Worm (Caenorhabditis elegans) whole organism, L4 larva: Measurements from ENCODE around the gene sri-25.

Source experiments
- F37D6.2 ChIP-seq: sonication (generic microtip); optimal IDR thresholded peaks from 2 replicates; lab custom pipeline; 2016; ENCODE audit warnings: mild to moderate bottlenecking, missing genetic modification characterization, missing compliant biosample characterization
- R02D3.7 ChIP-seq: fragments of 150-350 bp; sonication (generic microtip); optimal IDR thresholded peaks from 3 replicates; lab custom pipeline; 2014; ENCODE audit warnings: missing biosample characterization, missing genetic modification characterization
- Y105C5A.15 ChIP-seq: fragments of 200-800 bp; sonication (Bioruptor generic); IDR thresholded peaks from 2 replicates; pipeline ENCODE4 v1.3.6; 2022; ENCODE audit warnings: missing genetic modification characterization, missing compliant biosample characterization
- aha-1 ChIP-seq: fragments of 150-350 bp; peaks from one replicate; lab custom pipeline; 2014; ENCODE audit warnings: missing biosample characterization, missing genetic modification characterization
- ceh-20 ChIP-seq: fragments of 200-800 bp; sonication (Bioruptor generic); IDR thresholded peaks from 2 replicates; pipeline ENCODE4 v1.3.6; 2022; ENCODE audit warnings: missing genetic modification reagents, missing genetic modification characterization, missing compliant biosample characterization
- ces-1 ChIP-seq: fragments of 150-350 bp; sonication (generic microtip); optimal IDR thresholded peaks from 4 replicates; lab custom pipeline; 2014; ENCODE audit warnings: missing biosample characterization, missing genetic modification reagents, missing genetic modification characterization
- dmd-9 ChIP-seq: fragments of 200-800 bp; sonication (Bioruptor generic); IDR thresholded peaks from 2 replicates; pipeline ENCODE4 v1.3.6; 2022; ENCODE audit warnings: missing genetic modification reagents, missing genetic modification characterization, missing compliant biosample characterization
- duxl-1 ChIP-seq: sonication (generic microtip); optimal IDR thresholded peaks from 2 replicates; lab custom pipeline; 2016; ENCODE audit warnings: mild to moderate bottlenecking, missing genetic modification characterization, moderate library complexity, missing compliant biosample characterization; ENCODE audit not compliant: poor library complexity
- dve-1 ChIP-seq: sonication (generic microtip); optimal IDR thresholded peaks from 2 replicates; lab custom pipeline; 2017; ENCODE audit warnings: antibody characterized with exemption, mild to moderate bottlenecking, missing genetic modification characterization, missing compliant biosample characterization; ENCODE audit not compliant: insufficient read depth
- egl-27 ChIP-seq: sonication (generic microtip); optimal IDR thresholded peaks from 3 replicates; lab custom pipeline; 2017; ENCODE audit warnings: missing biosample characterization, missing genetic modification reagents, missing genetic modification characterization
- hlh-30 ChIP-seq: sonication (generic microtip); optimal IDR thresholded peaks from 2 replicates; lab custom pipeline; 2017; ENCODE audit warnings: antibody characterized with exemption, mild to moderate bottlenecking, missing genetic modification characterization, missing compliant biosample characterization; ENCODE audit not compliant: insufficient read depth
- lim-7 ChIP-seq: fragments of 200-800 bp; sonication (Bioruptor generic); IDR thresholded peaks from 2 replicates; pipeline ENCODE4 v1.3.6; 2022; ENCODE audit warnings: missing genetic modification characterization, missing compliant biosample characterization
- lin-13 ChIP-seq: fragments of 150-350 bp; optimal IDR thresholded peaks from 2 replicates; lab custom pipeline; 2014; ENCODE audit warnings: missing biosample characterization, missing genetic modification reagents, missing genetic modification characterization
- lin-39 ChIP-seq: fragments of 150-350 bp; optimal IDR thresholded peaks from 2 replicates; lab custom pipeline; 2014; ENCODE audit warnings: missing biosample characterization, missing genetic modification reagents, missing genetic modification characterization
- madf-5 ChIP-seq, 2 experiments: fragments of 200-800 bp; sonication (Bioruptor generic); IDR thresholded peaks; 2 replicates each; pipeline ENCODE4 v1.3.6; 2022; ENCODE audit warnings: missing compliant biosample characterization in 2 of 2, missing genetic modification characterization in 2 of 2
- mdl-1 ChIP-seq, 2 experiments: fragments of 150-350 bp in 1 of 2; sonication (generic microtip) in 1 of 2; optimal IDR thresholded peaks; 2 replicates each; lab custom pipeline; 2014 to 2017; ENCODE audit warnings: missing biosample characterization in 2 of 2, missing genetic modification characterization in 2 of 2
- mxl-3 ChIP-seq: fragments of 200-800 bp; sonication (Bioruptor generic); optimal IDR thresholded peaks from 2 replicates; lab custom pipeline; 2018; ENCODE audit warnings: mild to moderate bottlenecking, missing genetic modification characterization, missing compliant biosample characterization
- nhr-102 ChIP-seq: sonication (generic microtip); optimal IDR thresholded peaks from 2 replicates; lab custom pipeline; 2016; ENCODE audit warnings: mild to moderate bottlenecking, missing genetic modification characterization, moderate library complexity, missing compliant biosample characterization
- nhr-11 ChIP-seq: fragments of 150-350 bp; optimal IDR thresholded peaks from 2 replicates; lab custom pipeline; 2014; ENCODE audit warnings: missing biosample characterization, missing genetic modification characterization
- nhr-111 ChIP-seq: fragments of 200-800 bp; sonication (Bioruptor generic); optimal IDR thresholded peaks from 2 replicates; lab custom pipeline; 2018; ENCODE audit warnings: mild to moderate bottlenecking, missing genetic modification characterization, missing compliant biosample characterization
- nhr-237 ChIP-seq: sonication (generic microtip); optimal IDR thresholded peaks from 2 replicates; lab custom pipeline; 2017; ENCODE audit warnings: missing biosample characterization, missing genetic modification characterization
- nhr-25 ChIP-seq: sonication (generic microtip); optimal IDR thresholded peaks from 2 replicates; lab custom pipeline; 2017; ENCODE audit warnings: missing genetic modification characterization, mild to moderate bottlenecking, missing compliant biosample characterization, antibody characterized with exemption, moderate library complexity, borderline replicate concordance; ENCODE audit not compliant: insufficient read depth
- nhr-48 ChIP-seq: sonication (generic microtip); optimal IDR thresholded peaks from 2 replicates; lab custom pipeline; 2016; ENCODE audit warnings: mild to moderate bottlenecking, missing genetic modification characterization, missing compliant biosample characterization
- saeg-2 ChIP-seq: fragments of 200-800 bp; sonication (Bioruptor generic); IDR thresholded peaks from 2 replicates; pipeline ENCODE4 v1.3.6; 2022; ENCODE audit warnings: missing genetic modification reagents, missing genetic modification characterization, missing compliant biosample characterization
- sdz-12 ChIP-seq: fragments of 200-800 bp; sonication (Bioruptor generic); optimal IDR thresholded peaks from 2 replicates; lab custom pipeline; 2018; ENCODE audit warnings: mild to moderate bottlenecking, missing genetic modification characterization, missing compliant biosample characterization
- spr-1 ChIP-seq: sonication (generic microtip); optimal IDR thresholded peaks from 2 replicates; lab custom pipeline; 2016; ENCODE audit warnings: mild to moderate bottlenecking, missing genetic modification characterization, missing compliant biosample characterization
- unc-130 ChIP-seq: sonication (generic microtip); optimal IDR thresholded peaks from 2 replicates; lab custom pipeline; 2016; ENCODE audit warnings: missing genetic modification reagents, missing genetic modification characterization, missing compliant biosample characterization
- unc-62 ChIP-seq, 3 experiments: fragments of 150-350 bp in 1 of 3; sonication (generic microtip); optimal IDR thresholded peaks in 2 of 3; peaks in 1 of 3; 1 replicate in 1 of 3; 2 replicates in 2 of 3; lab custom pipeline; 2014 to 2017; ENCODE audit warnings: missing biosample characterization in 3 of 3, missing genetic modification characterization in 3 of 3, missing genetic modification reagents in 3 of 3, missing genotype in 1 of 3
- vab-7 ChIP-seq: fragments of 200-800 bp; sonication (Bioruptor generic); IDR thresholded peaks from 2 replicates; pipeline ENCODE4 v1.3.6; 2022; ENCODE audit warnings: missing genetic modification reagents, missing genetic modification characterization, missing compliant biosample characterization
- zfp-3 ChIP-seq: fragments of 200-800 bp; sonication (Bioruptor generic); conservative IDR thresholded peaks from 2 replicates; pipeline ENCODE4 v1.3.6; 2022; ENCODE audit warnings: missing genetic modification reagents, missing genetic modification characterization, missing compliant biosample characterization
- ztf-7 ChIP-seq: fragments of 150-350 bp; optimal IDR thresholded peaks from 2 replicates; lab custom pipeline; 2014; ENCODE audit warnings: missing biosample characterization, missing genetic modification characterization

sri-25 gene

ce11 chrV:15232200-15232599, 15.4 kb downstream of the sri-25 start, which contains the start of gene srw-13:
Gene srw-13 (plus strand): TSS chrV:15232500.
- TF ChIP-seq dmd-9 (GFP tag; lab: Robert Waterston, UW) (no peak), aha-1 (tag; lab: Kevin White, UChicago) (peak; percentile 29)

- no peak for TF ChIP-seq spr-1 (tag; lab: Kevin White, UChicago)
- no peak for TF ChIP-seq madf-5 (GFP tag; IDR thresholded peaks at IDR 0.05; lab: Robert Waterston, UW)
- TF ChIP-seq hlh-30, result no peak
- no peak for TF ChIP-seq ces-1 (GFP tag; lab: Kevin White, UChicago)
- TF ChIP-seq egl-27 (tag; lab: Kevin White, UChicago), result no peak
These were observed 18.9 kb downstream of the sri-25 start, which contains the start of gene nhr-164 for ce11 chrV:15235661-15236060. Gene nhr-164 (minus strand): TSS chrV:15235761.

- TF ChIP-seq unc-62 (GFP tag; optimal IDR thresholded peaks at IDR 0.05 in 1 of 2; lab: Kevin White, UChicago) (peak in 1 of 2 experiments; percentile 33), unc-62 (tag; optimal IDR thresholded peaks at IDR 0.05; lab: Kevin White, UChicago) (no peak), R02D3.7 (tag; lab: Kevin White, UChicago) (no peak)
These were observed 21.7 kb downstream of the sri-25 start, which contains the start of gene srw-12 for ce11 chrV:15238552-15238951. Gene srw-12 (minus strand): TSS chrV:15238652.

- TF ChIP-seq lim-7 (no peak), F37D6.2 (tag; lab: Kevin White, UChicago) (no peak), duxl-1 (tag; lab: Kevin White, UChicago) (no peak), nhr-111 (GFP tag; lab: Kevin White, UChicago) (no peak), mdl-1 (tag; optimal IDR thresholded peaks at IDR 0.05; lab: Kevin White, UChicago) (no peak), Y105C5A.15 (GFP tag; lab: Robert Waterston, UW) (no peak), egl-27 (tag; lab: Kevin White, UChicago) (no peak), lin-13 (no peak)
- TF ChIP-seq, all 104 proteins: peak for 0
These were observed 23.4 kb downstream of the sri-25 start, which contains the start of gene srw-11 for ce11 chrV:15240215-15240614. Gene srw-11 (minus strand): TSS chrV:15240315.

DNA sequence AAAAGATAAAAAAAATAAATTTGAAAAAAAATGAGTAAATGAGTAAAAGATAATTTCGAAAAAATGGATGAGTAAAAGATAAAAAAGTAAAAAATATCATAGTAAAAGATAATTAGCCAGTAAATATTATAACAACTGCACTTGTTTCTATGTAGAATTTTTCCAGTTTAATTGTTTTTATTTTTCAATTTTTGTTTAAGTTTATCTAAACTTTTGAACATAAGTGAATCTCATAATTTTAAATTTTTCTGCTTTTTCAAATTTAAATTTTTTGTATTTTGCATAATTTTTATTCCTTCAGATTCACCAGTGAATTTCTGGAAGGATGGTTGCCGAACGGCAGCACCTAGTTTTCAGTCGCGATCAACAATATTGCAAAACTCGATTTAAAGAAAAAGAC, 24.5 kb downstream of the sri-25 start, which contains the start of gene chil-12:
Gene chil-12 (plus strand): TSS at position 301 of the 400 bp plus-strand sequence.
- no peak for TF ChIP-seq ztf-7
- no peak for TF ChIP-seq dve-1 (tag; lab: Kevin White, UChicago)
- no peak for TF ChIP-seq unc-62 (GFP tag; optimal IDR thresholded peaks at IDR 0.05 in 1 of 2; lab: Kevin White, UChicago)
- TF ChIP-seq unc-62 (tag; optimal IDR thresholded peaks at IDR 0.05; lab: Kevin White, UChicago), result no peak
- TF ChIP-seq nhr-237 (tag; lab: Kevin White, UChicago), result no peak
- TF ChIP-seq saeg-2, result no peak
- TF ChIP-seq nhr-25, result no peak
- TF ChIP-seq nhr-48 (tag; lab: Kevin White, UChicago), result no peak
- no peak for TF ChIP-seq lin-39 (tag; lab: Kevin White, UChicago)
- no peak for TF ChIP-seq zfp-3 (GFP tag; lab: Robert Waterston, UW)
- TF ChIP-seq nhr-11 (tag; lab: Kevin White, UChicago), result no peak
- no peak for TF ChIP-seq sdz-12 (GFP tag; lab: Kevin White, UChicago)
- TF ChIP-seq unc-130 (GFP tag; lab: Kevin White, UChicago), result no peak
- no peak for TF ChIP-seq nhr-102 (tag; lab: Kevin White, UChicago)
- TF ChIP-seq vab-7 (GFP tag; lab: Robert Waterston, UW), result no peak
- no peak for TF ChIP-seq mxl-3 (GFP tag; lab: Kevin White, UChicago)
- no peak for TF ChIP-seq ceh-20 (GFP tag; lab: Robert Waterston, UW)
